Worm (Caenorhabditis elegans) whole organism, L3 larva: ENCODE results near the gene F44G4.3.
A peak's percentile ranks its signal among the peaks of the same experiment; 100 is the strongest.

Experiments
- aly-2 ChIP-seq: fragments of 150-350 bp; optimal IDR thresholded peaks from 2 replicates; lab custom pipeline; 2014; ENCODE audit warnings: missing biosample characterization, missing genetic modification characterization
- ama-1 ChIP-seq: fragments of 150-350 bp; optimal IDR thresholded peaks from 2 replicates; lab custom pipeline; 2018
- ceh-16 ChIP-seq: sonication (generic microtip); optimal IDR thresholded peaks from 2 replicates; lab custom pipeline; 2017; ENCODE audit warnings: missing biosample characterization, missing genetic modification characterization
- ceh-28 ChIP-seq: fragments of 150-350 bp; optimal IDR thresholded peaks from 2 replicates; lab custom pipeline; 2014; ENCODE audit warnings: missing biosample characterization, missing genetic modification reagents, missing genetic modification characterization
- ceh-82 ChIP-seq: fragments of 150-350 bp; optimal IDR thresholded peaks from 2 replicates; lab custom pipeline; 2014; ENCODE audit warnings: missing biosample characterization, missing genetic modification characterization
- ceh-9 ChIP-seq: sonication (generic microtip); optimal IDR thresholded peaks from 2 replicates; lab custom pipeline; 2018; ENCODE audit warnings: missing biosample characterization, missing genetic modification characterization
- daf-12 ChIP-seq: fragments of 150-350 bp; optimal IDR thresholded peaks from 2 replicates; lab custom pipeline; 2014; ENCODE audit warnings: missing biosample characterization, missing genetic modification reagents, missing genetic modification characterization
- egl-27 ChIP-seq: sonication (generic microtip); optimal IDR thresholded peaks from 4 replicates; lab custom pipeline; 2017; ENCODE audit warnings: missing biosample characterization, missing genetic modification reagents, missing genetic modification characterization
- egl-5 ChIP-seq: fragments of 150-350 bp; optimal IDR thresholded peaks from 2 replicates; lab custom pipeline; 2017; ENCODE audit warnings: missing biosample characterization, missing genetic modification reagents, missing genetic modification characterization, inconsistent platforms
- elt-1 ChIP-seq: fragments of 150-350 bp; optimal IDR thresholded peaks from 2 replicates; lab custom pipeline; 2014; ENCODE audit warnings: missing biosample characterization, missing genetic modification characterization
- elt-2 ChIP-seq: sonication (generic microtip); optimal IDR thresholded peaks from 2 replicates; lab custom pipeline; 2016; ENCODE audit warnings: missing genetic modification reagents, mild to moderate bottlenecking, missing genetic modification characterization, missing compliant biosample characterization
- eor-1 ChIP-seq, 2 experiments: fragments of 150-350 bp; optimal IDR thresholded peaks; 2 replicates each; lab custom pipeline; 2014 to 2018; ENCODE audit warnings: missing biosample characterization in 2 of 2, missing genetic modification characterization in 2 of 2
- fkh-2 ChIP-seq: fragments of 150-350 bp; optimal IDR thresholded peaks from 2 replicates; lab custom pipeline; 2014; ENCODE audit warnings: missing biosample characterization, missing genetic modification reagents, missing genetic modification characterization
- hmg-11 ChIP-seq: sonication (generic microtip); optimal IDR thresholded peaks from 2 replicates; lab custom pipeline; 2016; ENCODE audit warnings: missing genetic modification characterization, missing compliant biosample characterization
- jun-1 ChIP-seq: fragments of 150-350 bp; optimal IDR thresholded peaks from 2 replicates; lab custom pipeline; 2014; ENCODE audit warnings: missing biosample characterization, missing genetic modification reagents, missing genetic modification characterization
- lin-15B ChIP-seq: fragments of 150-350 bp; optimal IDR thresholded peaks from 2 replicates; lab custom pipeline; 2014; ENCODE audit warnings: missing biosample characterization, missing genetic modification characterization
- lin-39 ChIP-seq: fragments of 150-350 bp; optimal IDR thresholded peaks from 2 replicates; lab custom pipeline; 2018; ENCODE audit warnings: missing biosample characterization, missing genetic modification reagents, missing genetic modification characterization
- mdl-1 ChIP-seq: fragments of 150-350 bp; optimal IDR thresholded peaks from 2 replicates; lab custom pipeline; 2014; ENCODE audit warnings: missing biosample characterization, missing genetic modification characterization
- mml-1 ChIP-seq: fragments of 150-350 bp; sonication (generic microtip); optimal IDR thresholded peaks from 3 replicates; lab custom pipeline; 2014; ENCODE audit warnings: missing biosample characterization, missing genetic modification characterization
- nfya-1 ChIP-seq: sonication (generic microtip); optimal IDR thresholded peaks from 2 replicates; lab custom pipeline; 2017; ENCODE audit warnings: missing genetic modification characterization, mild to moderate bottlenecking, missing compliant biosample characterization, antibody characterized with exemption, moderate library complexity; ENCODE audit not compliant: insufficient read depth
- nhr-23 ChIP-seq: fragments of 150-350 bp; optimal IDR thresholded peaks from 2 replicates; lab custom pipeline; 2014; ENCODE audit warnings: missing biosample characterization, missing genetic modification reagents, missing genetic modification characterization
- nhr-237 ChIP-seq: fragments of 150-350 bp; optimal IDR thresholded peaks from 2 replicates; lab custom pipeline; 2014; ENCODE audit warnings: missing biosample characterization, missing genetic modification characterization
- nhr-25 ChIP-seq: sonication (generic microtip); optimal IDR thresholded peaks from 2 replicates; lab custom pipeline; 2017; ENCODE audit warnings: missing biosample characterization, missing genetic modification characterization
- nhr-28 ChIP-seq: fragments of 150-350 bp; optimal IDR thresholded peaks from 2 replicates; lab custom pipeline; 2014; ENCODE audit warnings: missing biosample characterization, missing genetic modification characterization
- nhr-43 ChIP-seq: sonication (generic microtip); optimal IDR thresholded peaks from 2 replicates; lab custom pipeline; 2016; ENCODE audit warnings: mild to moderate bottlenecking, missing genetic modification characterization, missing compliant biosample characterization; ENCODE audit not compliant: poor library complexity, severe bottlenecking
- nhr-67 ChIP-seq: fragments of 150-350 bp; optimal IDR thresholded peaks from 2 replicates; lab custom pipeline; 2014; ENCODE audit warnings: missing biosample characterization, missing genetic modification characterization
- nhr-76 ChIP-seq: fragments of 150-350 bp; sonication (generic microtip); optimal IDR thresholded peaks from 5 replicates; lab custom pipeline; 2014; ENCODE audit warnings: missing biosample characterization, missing genetic modification characterization
- pha-4 ChIP-seq: fragments of 150-350 bp; optimal IDR thresholded peaks from 2 replicates; lab custom pipeline; 2014; ENCODE audit warnings: missing biosample characterization, missing genetic modification reagents, missing genetic modification characterization
- pqm-1 ChIP-seq: fragments of 150-350 bp; optimal IDR thresholded peaks from 2 replicates; lab custom pipeline; 2017; ENCODE audit warnings: missing biosample characterization, missing genetic modification characterization, inconsistent platforms
- skn-1 ChIP-seq: fragments of 150-350 bp; optimal IDR thresholded peaks from 2 replicates; lab custom pipeline; 2014; ENCODE audit warnings: missing biosample characterization, missing genetic modification characterization
- tbx-2 ChIP-seq: sonication (generic microtip); optimal IDR thresholded peaks from 2 replicates; lab custom pipeline; 2016; ENCODE audit warnings: mild to moderate bottlenecking, missing genetic modification characterization, missing compliant biosample characterization
- zag-1 ChIP-seq: fragments of 150-350 bp; optimal IDR thresholded peaks from 2 replicates; lab custom pipeline; 2014; ENCODE audit warnings: missing biosample characterization, missing genetic modification characterization
- ztf-11 ChIP-seq: fragments of 150-350 bp; optimal IDR thresholded peaks from 2 replicates; lab custom pipeline; 2014; ENCODE audit warnings: missing biosample characterization, missing genetic modification characterization
- ztf-4 ChIP-seq: fragments of 150-350 bp; optimal IDR thresholded peaks from 2 replicates; lab custom pipeline; 2014; ENCODE audit warnings: missing biosample characterization, missing genetic modification characterization

The F44G4.3 gene

ce11 chrII:9000331-9000730 lies 2.9 kb upstream of the F44G4.3 start, which contains the start of gene F44G4.5:
F44G4.5 (minus strand) TSS chrII:9000431.
- TF ChIP-seq jun-1 (tag; lab: Kevin White, UChicago) (no peak), nhr-237 (tag; lab: Kevin White, UChicago) (no peak), mml-1 (no peak), tbx-2 (no peak)
- TF ChIP-seq, all 47 proteins: peak for 0

ce11 chrII:8996064-8996463 lies 1.4 kb downstream of the F44G4.3 start, which contains the start of gene ndub-2:
ndub-2 (plus strand) TSS chrII:8996364.
- TF ChIP-seq nfya-1 (tag; lab: Kevin White, UChicago): no peak
- TF ChIP-seq ceh-82: no peak
- no peak for TF ChIP-seq ztf-11 (tag; lab: Kevin White, UChicago)
- no peak for TF ChIP-seq lin-15B (tag; lab: Kevin White, UChicago)
- TF ChIP-seq elt-2 (tag; lab: Kevin White, UChicago): no peak
- no peak for TF ChIP-seq daf-12 (tag; lab: Kevin White, UChicago)
- no peak for TF ChIP-seq ceh-28 (tag; lab: Kevin White, UChicago)
- no peak for TF ChIP-seq hmg-11 (tag; lab: Kevin White, UChicago)
- TF ChIP-seq egl-5 (tag; lab: Kevin White, UChicago): no peak
- TF ChIP-seq nhr-43 (tag; lab: Kevin White, UChicago): no peak
- no peak for TF ChIP-seq mdl-1
- no peak for TF ChIP-seq fkh-2
- TF ChIP-seq, all 47 proteins: peak for 0

ce11 chrII:8994336-8994735 lies 3.1 kb downstream of the F44G4.3 start, which contains the start of gene F44G4.1:
F44G4.1 (plus strand) TSS chrII:8994636.
- TF ChIP-seq ztf-4: no peak
- TF ChIP-seq nhr-67 (tag; lab: Kevin White, UChicago): no peak
- TF ChIP-seq eor-1 (tag; optimal IDR thresholded peaks at IDR 0.05; lab: Kevin White, UChicago): no peak
- no peak for TF ChIP-seq nhr-28 (tag; lab: Kevin White, UChicago)
- no peak for TF ChIP-seq ceh-16
- TF ChIP-seq mml-1: no peak
- TF ChIP-seq ama-1 (lab: Kevin White, UChicago): no peak
- TF ChIP-seq skn-1 (tag; lab: Kevin White, UChicago): no peak
- no peak for TF ChIP-seq elt-2 (tag; lab: Kevin White, UChicago)
- no peak for TF ChIP-seq daf-12 (tag; lab: Kevin White, UChicago)
- TF ChIP-seq egl-27: no peak
- no peak for TF ChIP-seq nhr-23 (tag; lab: Kevin White, UChicago)
- TF ChIP-seq fkh-2: no peak
- no peak for TF ChIP-seq zag-1 (tag; lab: Kevin White, UChicago)

ce11 chrII:8992780-8993179 lies 4.7 kb downstream of the F44G4.3 start, which contains the start of gene ooc-5:
ooc-5 (plus strand) TSS chrII:8993160.
- TF ChIP-seq hmg-11 (tag; lab: Kevin White, UChicago) (no peak), aly-2 (no peak), pha-4 (tag; lab: Kevin White, UChicago) (peak; percentile 44), nhr-25 (tag; lab: Kevin White, UChicago) (no peak), egl-5 (tag; lab: Kevin White, UChicago) (peak; percentile 44), ztf-4 (no peak), nfya-1 (tag; lab: Kevin White, UChicago) (peak; percentile 42), elt-1 (tag; lab: Kevin White, UChicago) (no peak)

ce11 chrII:8991602-8992001 lies 5.9 kb downstream of the F44G4.3 start:
- TF ChIP-seq nhr-67 (tag; lab: Kevin White, UChicago) (no peak), nhr-23 (tag; lab: Kevin White, UChicago) (no peak), pqm-1 (tag; lab: Kevin White, UChicago) (peak; percentile 68), ceh-9 (no peak), elt-2 (tag; lab: Kevin White, UChicago) (peak; percentile 71), pha-4 (tag; lab: Kevin White, UChicago) (no peak), nfya-1 (tag; lab: Kevin White, UChicago) (no peak), zag-1 (tag; lab: Kevin White, UChicago) (no peak), ztf-4 (no peak), lin-39 (no peak), nhr-76 (no peak), egl-27 (no peak)
- TF ChIP-seq, all 47 proteins: peak for 2
